Worm (Caenorhabditis elegans) whole organism, L4 larva: ENCODE results near the gene F32D8.8.

Experiments
- fkh-10 ChIP-seq: fragments of 150-350 bp; optimal IDR thresholded peaks from 2 replicates; lab custom pipeline; 2014; ENCODE audit warnings: missing biosample characterization, missing genetic modification reagents, missing genetic modification characterization
- lin-29 ChIP-seq: fragments of 200-800 bp; sonication (Bioruptor generic); IDR thresholded peaks from 2 replicates; pipeline ENCODE4 v1.3.6; 2022; ENCODE audit warnings: missing genetic modification reagents, missing genetic modification characterization, missing compliant biosample characterization
- snpc-4 ChIP-seq: fragments of 150-350 bp; optimal IDR thresholded peaks from 2 replicates; lab custom pipeline; 2014; ENCODE audit warnings: missing biosample characterization, missing genetic modification characterization

- TF ChIP-seq lin-29 (GFP tag; lab: Robert Waterston, UW) (no peak), fkh-10 (GFP tag; lab: Kevin White, UChicago) (peak; percentile 69), snpc-4 (no peak)
Observed at ce11 chrV:10951655-10952278, 49.2 kb upstream of the F32D8.8 start, which contains the start of gene F17C11.4.
